Fruit fly (Drosophila melanogaster) whole organism, adult: ENCODE measurements around the gene CG14074.

Source experiments
- CG14711 ChIP-seq: fragments of 200-800 bp; sonication (Bioruptor generic); optimal IDR thresholded peaks from 2 replicates; lab custom pipeline; 2018; ENCODE audit warnings: missing biosample characterization, mild to moderate bottlenecking, missing genetic modification characterization, moderate library complexity
- CG5204 ChIP-seq: fragments of 200-800 bp; sonication (Bioruptor generic); optimal IDR thresholded peaks from 2 replicates; lab custom pipeline; 2016; ENCODE audit warnings: missing biosample characterization, missing genetic modification characterization
- CG7045 ChIP-seq: fragments of 200-800 bp; sonication (Bioruptor generic); optimal IDR thresholded peaks from 2 replicates; lab custom pipeline; 2017; ENCODE audit warnings: missing biosample characterization, mild to moderate bottlenecking, missing genetic modification characterization
- Mnt ChIP-seq: fragments of 200-800 bp; sonication (Bioruptor generic); optimal IDR thresholded peaks from 2 replicates; lab custom pipeline; 2016; ENCODE audit warnings: missing biosample characterization, mild to moderate bottlenecking, missing genetic modification characterization
- bab1 ChIP-seq: fragments of 200-800 bp; sonication (Bioruptor generic); optimal IDR thresholded peaks from 3 replicates; lab custom pipeline; 2019; ENCODE audit warnings: missing biosample characterization, mild to moderate bottlenecking, missing genetic modification characterization, moderate library complexity
- kay ChIP-seq: fragments of 200-800 bp; sonication (Bioruptor generic); peaks from one replicate; lab custom pipeline; 2016; ENCODE audit warnings: missing biosample characterization, missing genetic modification characterization, borderline replicate concordance
- ovo ChIP-seq: fragments of 200-800 bp; sonication (Bioruptor generic); optimal IDR thresholded peaks from 2 replicates; lab custom pipeline; 2016; ENCODE audit warnings: missing biosample characterization, missing genetic modification characterization
- tj ChIP-seq: fragments of 200-800 bp; sonication (Bioruptor generic); optimal IDR thresholded peaks from 3 replicates; lab custom pipeline; 2017; ENCODE audit warnings: missing biosample characterization, mild to moderate bottlenecking, missing genetic modification characterization, moderate library complexity

dm6 chr3L:18817264-18817894 is 48.6 kb upstream of the CG14074 start:
- TF ChIP-seq Mnt (GFP tag; lab: Kevin White, UChicago), result no peak
- no peak for TF ChIP-seq CG14711 (tag; lab: Kevin White, UChicago)
- TF ChIP-seq tj (GFP tag; lab: Kevin White, UChicago), result no peak
- TF ChIP-seq ovo (GFP tag; lab: Kevin White, UChicago), result no peak
- TF ChIP-seq kay (GFP tag; lab: Kevin White, UChicago), result peak; percentile 35
- no peak for TF ChIP-seq CG7045
- TF ChIP-seq bab1, result no peak
- no peak for TF ChIP-seq CG5204
